Worm (Caenorhabditis elegans): Measurements from ENCODE around the gene T07G12.5.
A peak's percentile ranks its signal among the peaks of the same experiment; 100 is the strongest.

The T07G12.5 gene

ce11 chrIV:10576050-10576449 lies 31.1 kb upstream of the T07G12.5 start, which contains the start of gene efn-2:
Gene efn-2, plus strand, starts transcription at chrIV:10576350.
- TF ChIP-seq lin-39 (tag; optimal IDR thresholded peaks at IDR 0.05) = no peak
- peak; percentile 45 for TF ChIP-seq blmp-1 (tag; optimal IDR thresholded peaks at IDR 0.05)
- no peak for TF ChIP-seq fkh-10 (GFP tag; optimal IDR thresholded peaks at IDR 0.05)
- TF ChIP-seq nhr-20 (tag; optimal IDR thresholded peaks at IDR 0.05) = no peak

DNA sequence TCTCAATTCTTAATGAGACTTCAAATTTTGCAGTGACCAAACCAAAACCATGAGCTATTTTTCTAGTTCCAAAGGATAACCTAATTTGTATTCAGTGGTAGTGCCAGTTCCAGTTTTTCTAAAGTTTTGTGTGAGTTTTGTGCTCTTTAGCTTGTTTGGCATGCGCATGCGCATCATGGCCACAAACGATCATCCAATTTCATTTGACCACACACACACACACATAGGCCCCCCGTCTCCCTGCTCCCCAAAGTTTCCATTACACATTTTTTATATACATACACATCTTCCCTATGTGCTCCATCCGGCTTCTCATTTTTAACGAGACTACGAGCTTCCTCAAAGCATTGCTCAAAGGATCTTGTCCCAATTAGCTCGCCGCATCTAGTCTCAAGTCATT lies 29.5 kb upstream of the T07G12.5 start:
- TF ChIP-seq swsn-7 (tag; optimal IDR thresholded peaks at IDR 0.05) (no peak), unc-86 (tag; optimal IDR thresholded peaks at IDR 0.05) (no peak), ztf-4 (tag; optimal IDR thresholded peaks at IDR 0.05) (no peak), tbx-2 (tag; optimal IDR thresholded peaks at IDR 0.05) (no peak), nhr-76 (tag; optimal IDR thresholded peaks at IDR 0.05) (no peak), mef-2 (tag; optimal IDR thresholded peaks at IDR 0.05) (no peak), dsc-1 (tag; optimal IDR thresholded peaks at IDR 0.05) (peak; percentile 46), nhr-28 (tag; optimal IDR thresholded peaks at IDR 0.05) (no peak), lin-14 (GFP tag; optimal IDR thresholded peaks at IDR 0.05) (peak; percentile 52)

- TF ChIP-seq ceh-90 (tag; optimal IDR thresholded peaks at IDR 0.05) (no peak), unc-86 (tag; optimal IDR thresholded peaks at IDR 0.05) (no peak), lin-14 (GFP tag; optimal IDR thresholded peaks at IDR 0.05) (peak; percentile 42), nhr-11 (tag; optimal IDR thresholded peaks at IDR 0.05) (no peak)
Observed at ce11 chrIV:10573471-10573870, 28.5 kb upstream of the T07G12.5 start.

DNA sequence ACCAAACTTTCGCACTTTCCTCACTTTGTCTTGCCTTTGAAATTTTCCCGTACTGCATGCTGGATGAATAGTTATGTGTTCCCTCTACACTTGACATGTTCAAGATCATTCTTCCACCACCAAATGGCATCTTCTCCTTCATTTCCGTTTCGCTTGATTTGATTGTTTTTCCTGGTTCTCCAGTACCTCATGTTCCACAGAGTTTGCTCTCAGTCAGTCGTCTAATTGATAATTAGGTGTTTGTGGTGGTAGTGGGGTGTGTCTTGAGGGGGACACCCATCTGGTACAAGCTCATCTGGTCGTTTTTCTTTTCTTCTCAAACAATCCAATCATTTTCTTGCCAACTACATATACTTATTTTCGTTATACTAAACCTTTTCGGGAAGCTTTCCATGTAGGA lies 26.1 kb upstream of the T07G12.5 start:
- TF ChIP-seq efl-1 (optimal IDR thresholded peaks at IDR 0.05) (no peak), efl-1 (GFP tag; optimal IDR thresholded peaks at IDR 0.05 in 1 of 2) (peak in 1 of 2 experiments; percentile 81), snu-23 (GFP tag; optimal IDR thresholded peaks at IDR 0.05) (no peak), pag-3 (tag; optimal IDR thresholded peaks at IDR 0.05; ENCODE audit: borderline replicate concordance, insufficient read depth) (no peak), blmp-1 (tag; optimal IDR thresholded peaks at IDR 0.05) (peak; percentile 15)

DNA sequence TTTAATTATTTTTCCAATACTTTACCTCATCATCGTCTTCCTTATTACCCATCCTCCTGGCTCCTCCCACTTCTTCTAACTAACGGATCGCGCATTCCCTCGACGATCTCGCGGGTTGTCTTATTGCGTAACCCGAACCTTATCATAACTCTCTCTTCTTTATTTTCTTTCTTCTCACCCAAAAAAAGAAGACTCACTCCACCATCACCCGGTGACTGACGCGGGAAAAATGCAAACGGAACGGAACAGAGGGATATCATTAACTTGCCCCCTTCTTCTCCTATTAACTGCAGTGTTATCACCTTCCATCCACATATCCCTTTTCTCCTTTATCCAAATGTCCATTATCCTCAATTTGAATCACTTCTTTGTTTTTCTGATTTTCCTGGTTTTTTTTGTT lies 25.1 kb upstream of the T07G12.5 start:
- TF ChIP-seq lin-14 (GFP tag; optimal IDR thresholded peaks at IDR 0.05) (peak; percentile 13), aly-2 (tag; optimal IDR thresholded peaks at IDR 0.05) (no peak), unc-86 (tag; optimal IDR thresholded peaks at IDR 0.05) (no peak), blmp-1 (tag; optimal IDR thresholded peaks at IDR 0.05) (peak; percentile 94)

DNA sequence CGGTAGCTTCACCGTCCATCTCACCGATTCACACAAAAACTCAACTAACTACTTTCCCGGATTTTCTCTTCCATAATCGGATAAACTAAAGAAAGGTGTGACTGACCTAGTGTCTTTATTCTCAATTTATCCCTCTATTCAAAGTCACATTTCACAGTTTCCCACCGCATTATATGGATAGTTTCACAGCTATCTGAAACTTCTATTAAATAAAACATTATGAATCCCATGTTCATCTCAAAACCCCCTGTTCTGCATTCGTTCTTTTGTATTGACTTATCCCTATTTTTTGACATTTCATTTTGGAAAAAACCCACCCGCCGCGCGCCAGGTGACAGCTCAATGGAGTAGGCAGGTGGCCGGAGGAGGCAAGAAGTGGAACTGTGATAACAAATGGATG lies 22.9 kb upstream of the T07G12.5 start:
- TF ChIP-seq blmp-1 (tag; optimal IDR thresholded peaks at IDR 0.05) (peak; percentile 8), sox-4 (tag; optimal IDR thresholded peaks at IDR 0.05) (no peak), lin-14 (GFP tag; optimal IDR thresholded peaks at IDR 0.05) (peak; percentile 35)

ce11 chrIV:10565282-10565681 lies 20.3 kb upstream of the T07G12.5 start:
- TF ChIP-seq efl-1 (optimal IDR thresholded peaks at IDR 0.05) (no peak), efl-1 (GFP tag; optimal IDR thresholded peaks at IDR 0.05 in 1 of 2) (no peak), nhr-12 (tag; optimal IDR thresholded peaks at IDR 0.05) (no peak), lin-13 (GFP tag; optimal IDR thresholded peaks at IDR 0.05) (no peak), blmp-1 (tag; optimal IDR thresholded peaks at IDR 0.05) (no peak), tbx-2 (tag; optimal IDR thresholded peaks at IDR 0.05) (no peak), nhr-76 (tag; optimal IDR thresholded peaks at IDR 0.05) (no peak), lin-14 (GFP tag; optimal IDR thresholded peaks at IDR 0.05) (peak; percentile 45), C04F5.9 (tag; optimal IDR thresholded peaks at IDR 0.05) (no peak), fkh-4 (tag; optimal IDR thresholded peaks at IDR 0.05; ENCODE audit: borderline replicate concordance) (no peak), ces-1 (GFP tag; optimal IDR thresholded peaks at IDR 0.05) (peak; percentile 28), fkh-10 (GFP tag; optimal IDR thresholded peaks at IDR 0.05) (peak; percentile 83), vab-15 (tag; optimal IDR thresholded peaks at IDR 0.05) (no peak), swsn-7 (tag; optimal IDR thresholded peaks at IDR 0.05) (no peak), snu-23 (GFP tag; optimal IDR thresholded peaks at IDR 0.05) (no peak), nhr-71 (tag; optimal IDR thresholded peaks at IDR 0.05) (no peak)

DNA sequence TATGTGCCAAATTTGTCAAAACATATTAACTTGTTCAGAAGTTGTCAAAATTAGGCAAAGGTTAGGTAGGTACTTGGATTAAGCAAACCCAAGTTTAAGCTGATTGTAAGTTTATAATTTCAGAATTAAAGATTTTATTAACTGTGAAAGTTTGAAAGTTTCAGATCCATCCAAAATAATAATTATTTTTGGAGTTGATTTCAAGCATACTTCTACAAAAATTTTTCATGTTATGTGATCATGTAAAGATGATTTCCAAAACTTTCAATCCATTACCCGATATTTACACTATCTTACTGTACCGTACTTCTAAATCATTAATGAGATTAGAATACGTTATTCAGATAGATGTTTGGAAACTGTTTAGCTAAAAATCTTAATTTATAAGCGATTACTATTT lies 19.7 kb upstream of the T07G12.5 start:
- TF ChIP-seq pqm-1 (tag; optimal IDR thresholded peaks at IDR 0.05) (no peak), fkh-10 (GFP tag; optimal IDR thresholded peaks at IDR 0.05) (no peak), unc-86 (tag; optimal IDR thresholded peaks at IDR 0.05) (no peak), ama-1 (optimal IDR thresholded peaks at IDR 0.05) (no peak), hpl-2 (GFP tag; optimal IDR thresholded peaks at IDR 0.05) (no peak), snpc-4 (tag; optimal IDR thresholded peaks at IDR 0.05) (no peak), unc-130 (tag; optimal IDR thresholded peaks at IDR 0.05) (no peak), aly-2 (tag; optimal IDR thresholded peaks at IDR 0.05) (no peak), nhr-77 (tag; optimal IDR thresholded peaks at IDR 0.05) (no peak), aha-1 (tag; optimal IDR thresholded peaks at IDR 0.05) (no peak), elt-2 (tag; optimal IDR thresholded peaks at IDR 0.05) (no peak), nhr-47 (tag; optimal IDR thresholded peaks at IDR 0.05) (no peak), mdl-1 (tag; optimal IDR thresholded peaks at IDR 0.05) (no peak), lin-13 (GFP tag; optimal IDR thresholded peaks at IDR 0.05) (no peak), fkh-4 (tag; optimal IDR thresholded peaks at IDR 0.05; ENCODE audit: borderline replicate concordance) (no peak), C16A3.4 (tag; optimal IDR thresholded peaks at IDR 0.05) (no peak), blmp-1 (tag; optimal IDR thresholded peaks at IDR 0.05) (no peak), lin-39 (tag; optimal IDR thresholded peaks at IDR 0.05) (no peak)
